Worm (Caenorhabditis elegans) whole organism, early embryonic: Measurements from ENCODE around the gene srv-27.
A peak's percentile ranks its signal among the peaks of the same experiment; 100 is the strongest.
"Not testable (repeated sequence)": the region's sequence is repeated elsewhere in the genome, so short reads cannot be mapped to it uniquely, and the experiment has no call there.

Source experiments
- B0310.2 ChIP-seq: sonication (generic microtip); optimal IDR thresholded peaks from 2 replicates; lab custom pipeline; 2016; ENCODE audit warnings: mild to moderate bottlenecking, missing genetic modification characterization, missing compliant biosample characterization
- F13C5.2 ChIP-seq: sonication (generic microtip); optimal IDR thresholded peaks from 2 replicates; lab custom pipeline; 2017; ENCODE audit warnings: mild to moderate bottlenecking, missing genetic modification characterization, inconsistent platforms, missing compliant biosample characterization
- aly-1 ChIP-seq: sonication (generic microtip); optimal IDR thresholded peaks from 2 replicates; lab custom pipeline; 2016; ENCODE audit warnings: missing genetic modification characterization, missing compliant biosample characterization
- ama-1 ChIP-seq: fragments of 150-350 bp; optimal IDR thresholded peaks from 2 replicates; lab custom pipeline; 2014
- ceh-13 ChIP-seq: fragments of 200-800 bp; sonication (Bioruptor generic); optimal IDR thresholded peaks from 2 replicates; lab custom pipeline; 2018; ENCODE audit warnings: mild to moderate bottlenecking, missing genetic modification characterization, missing compliant biosample characterization
- ceh-36 ChIP-seq: sonication (generic microtip); optimal IDR thresholded peaks from 2 replicates; lab custom pipeline; 2016; ENCODE audit warnings: missing genetic modification characterization, inconsistent platforms, missing compliant biosample characterization
- ets-7 ChIP-seq: sonication (generic microtip); optimal IDR thresholded peaks from 2 replicates; lab custom pipeline; 2016; ENCODE audit warnings: missing genotype, missing genetic modification characterization, missing compliant biosample characterization
- flt-1 ChIP-seq: fragments of 200-800 bp; sonication (Bioruptor generic); IDR thresholded peaks from 2 replicates; pipeline ENCODE4 v1.3.6; 2022; ENCODE audit warnings: missing genetic modification characterization, missing compliant biosample characterization
- hmbx-1 ChIP-seq: sonication (generic microtip); optimal IDR thresholded peaks from 2 replicates; lab custom pipeline; 2016; ENCODE audit warnings: mild to moderate bottlenecking, missing genetic modification characterization, missing compliant biosample characterization
- hmg-4 ChIP-seq: fragments of 200-800 bp; sonication (Bioruptor generic); optimal IDR thresholded peaks from 2 replicates; lab custom pipeline; 2018; ENCODE audit warnings: mild to moderate bottlenecking, missing genetic modification characterization, missing compliant biosample characterization
- hnd-1 ChIP-seq: sonication (generic microtip); optimal IDR thresholded peaks from 2 replicates; lab custom pipeline; 2016; ENCODE audit warnings: missing genetic modification characterization, missing compliant biosample characterization
- pes-1 ChIP-seq: fragments of 200-800 bp; sonication (Bioruptor generic); IDR thresholded peaks from 2 replicates; pipeline ENCODE4 v1.3.6; 2022; ENCODE audit warnings: missing genetic modification reagents, missing genetic modification characterization, missing compliant biosample characterization
- scrt-1 ChIP-seq: fragments of 200-800 bp; sonication (Bioruptor generic); IDR thresholded peaks from 2 replicates; pipeline ENCODE4 v1.3.6; 2022; ENCODE audit warnings: missing genetic modification characterization, missing compliant biosample characterization
- sea-1 ChIP-seq: fragments of 200-800 bp; sonication (Bioruptor generic); conservative IDR thresholded peaks from 2 replicates; pipeline ENCODE4 v1.3.6; 2022; ENCODE audit warnings: missing genetic modification characterization, missing compliant biosample characterization
- tbx-11 ChIP-seq: fragments of 200-800 bp; sonication (Bioruptor generic); IDR thresholded peaks from 2 replicates; pipeline ENCODE4 v1.3.6; 2022; ENCODE audit warnings: missing genetic modification characterization, missing compliant biosample characterization
- tbx-37 ChIP-seq: fragments of 200-800 bp; sonication (Bioruptor generic); conservative IDR thresholded peaks from 2 replicates; pipeline ENCODE4 v1.3.6; 2022; ENCODE audit warnings: missing genetic modification reagents, missing genetic modification characterization, missing compliant biosample characterization
- tra-4 ChIP-seq: sonication (generic microtip); optimal IDR thresholded peaks from 2 replicates; lab custom pipeline; 2017; ENCODE audit warnings: missing genetic modification characterization, missing compliant biosample characterization

Gene srv-27

DNA sequence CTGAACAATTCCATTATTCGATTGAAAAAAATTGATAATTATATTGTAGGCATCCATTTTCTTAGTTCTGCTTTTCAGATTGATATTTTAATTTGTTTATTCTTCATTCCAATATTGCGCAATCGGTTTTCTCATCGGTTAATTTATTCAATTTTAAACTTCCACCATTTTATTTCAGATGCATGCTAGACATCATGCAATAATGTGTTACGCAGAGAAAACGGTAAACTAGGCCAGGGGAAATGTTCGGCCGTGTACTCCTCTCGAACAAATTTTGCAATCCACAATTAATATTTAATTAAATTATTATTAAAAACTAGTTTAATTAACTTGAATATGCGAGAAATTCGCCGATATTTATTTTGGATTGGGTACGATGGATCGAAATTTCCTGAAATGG, 23.5 kb upstream of the srv-27 start, which contains the start of gene Y73B6BL.29:
Gene Y73B6BL.29, plus strand, starts transcription at position 263 of the 400 bp plus-strand sequence.
- TF ChIP-seq aly-1 (tag; lab: Kevin White, UChicago) (no peak), ama-1 (lab: Kevin White, UChicago) (no peak), scrt-1 (GFP tag; lab: Robert Waterston, UW) (no peak), B0310.2 (tag; lab: Kevin White, UChicago) (no peak), F13C5.2 (tag; lab: Kevin White, UChicago) (peak; percentile 9), ets-7 (tag; lab: Kevin White, UChicago) (no peak), tbx-37 (GFP tag; lab: Robert Waterston, UW) (peak; percentile 81), pes-1 (GFP tag; lab: Robert Waterston, UW) (peak; percentile 53; the same call in 1 of the 2 replicates), hnd-1 (tag; lab: Kevin White, UChicago) (no peak), hmbx-1 (tag; lab: Kevin White, UChicago) (peak; percentile 25), tra-4 (tag; lab: Kevin White, UChicago) (no peak), hmg-4 (GFP tag; lab: Kevin White, UChicago) (no peak), sea-1 (GFP tag; lab: Robert Waterston, UW) (no peak), ceh-13 (GFP tag; lab: Kevin White, UChicago) (no peak), flt-1 (GFP tag; lab: Robert Waterston, UW) (no peak)

ce11 chrIV:6317357-6317756, 19.2 kb upstream of the srv-27 start, which contains the start of gene Y73B6BL.12:
TSS of gene Y73B6BL.12 (minus strand) at chrIV:6317457.
- TF ChIP-seq ceh-36 (tag; lab: Kevin White, UChicago); B0310.2 (tag; lab: Kevin White, UChicago); tbx-37 (GFP tag; lab: Robert Waterston, UW): not testable (repeated sequence)

ce11 chrIV:6307439-6307838, 9.3 kb upstream of the srv-27 start, which contains the start of gene csp-2:
TSS of gene csp-2 (plus strand) at chrIV:6307739.
- TF ChIP-seq B0310.2 (tag; lab: Kevin White, UChicago) (no peak), pes-1 (GFP tag; lab: Robert Waterston, UW) (no peak), tbx-11 (GFP tag; lab: Robert Waterston, UW) (no peak), aly-1 (tag; lab: Kevin White, UChicago) (no peak), scrt-1 (GFP tag; lab: Robert Waterston, UW) (no peak), F13C5.2 (tag; lab: Kevin White, UChicago) (no peak), ets-7 (tag; lab: Kevin White, UChicago) (no peak), hmg-4 (GFP tag; lab: Kevin White, UChicago) (no peak), hmbx-1 (tag; lab: Kevin White, UChicago) (no peak), ceh-36 (tag; lab: Kevin White, UChicago) (no peak), ama-1 (lab: Kevin White, UChicago) (no peak)

ce11 chrIV:6303642-6304041, 5.5 kb upstream of the srv-27 start, which contains the start of gene srv-25:
TSS of gene srv-25 (minus strand) at chrIV:6303742.
- TF ChIP-seq hnd-1 (tag; lab: Kevin White, UChicago): no peak

ce11 chrIV:6301764-6302163, 3.6 kb upstream of the srv-27 start, which contains the start of gene srv-26:
TSS of gene srv-26 (minus strand) at chrIV:6301864.
- TF ChIP-seq F13C5.2 (tag; lab: Kevin White, UChicago): no peak
- no peak for TF ChIP-seq tbx-37 (GFP tag; lab: Robert Waterston, UW)
- TF ChIP-seq hmg-4 (GFP tag; lab: Kevin White, UChicago): no peak
- TF ChIP-seq tra-4 (tag; lab: Kevin White, UChicago): no peak
- TF ChIP-seq aly-1 (tag; lab: Kevin White, UChicago): no peak
- TF ChIP-seq ets-7 (tag; lab: Kevin White, UChicago): no peak
- TF ChIP-seq ceh-36 (tag; lab: Kevin White, UChicago): no peak
- no peak for TF ChIP-seq hmbx-1 (tag; lab: Kevin White, UChicago)

ce11 chrIV:6299523-6299922, 1.4 kb upstream of the srv-27 start:
- no peak for TF ChIP-seq aly-1 (tag; lab: Kevin White, UChicago)
- TF ChIP-seq F13C5.2 (tag; lab: Kevin White, UChicago): no peak

- TF ChIP-seq sea-1 (GFP tag; lab: Robert Waterston, UW) (0 out of 2 replicates have a peak, but pooled peaks have one; percentile 37), scrt-1 (GFP tag; lab: Robert Waterston, UW) (no peak), ama-1 (lab: Kevin White, UChicago) (peak; percentile 93), ets-7 (tag; lab: Kevin White, UChicago) (no peak), F13C5.2 (tag; lab: Kevin White, UChicago) (no peak), aly-1 (tag; lab: Kevin White, UChicago) (no peak), tbx-37 (GFP tag; lab: Robert Waterston, UW) (no peak), B0310.2 (tag; lab: Kevin White, UChicago) (no peak), ceh-36 (tag; lab: Kevin White, UChicago) (no peak), pes-1 (GFP tag; lab: Robert Waterston, UW) (no peak), ceh-13 (GFP tag; lab: Kevin White, UChicago) (no peak), hmg-4 (GFP tag; lab: Kevin White, UChicago) (no peak), hmbx-1 (tag; lab: Kevin White, UChicago) (no peak), hnd-1 (tag; lab: Kevin White, UChicago) (no peak), tra-4 (tag; lab: Kevin White, UChicago) (no peak), tbx-11 (GFP tag; lab: Robert Waterston, UW) (0 out of 2 replicates have a peak, but pooled peaks have one; percentile 13), flt-1 (GFP tag; lab: Robert Waterston, UW) (peak; percentile 53; the same call in 1 of the 2 replicates)
Measured at ce11 chrIV:6294081-6294480, 4.1 kb downstream of the srv-27 start, which contains the start of gene hil-2. TSS of gene hil-2 (plus strand) at chrIV:6294240.
